Fruit fly (Drosophila melanogaster) whole organism, embryonic: ENCODE data around the gene CG16957.
A peak's percentile ranks its signal among the peaks of the same experiment; 100 is the strongest.

ENCODE experiments used
- Antp ChIP-seq: fragments of 200-800 bp; sonication (Bioruptor generic); optimal IDR thresholded peaks from 3 replicates; lab custom pipeline; 2016; ENCODE audit warnings: missing biosample characterization, missing genetic modification characterization
- CG10274 ChIP-seq: fragments of 200-800 bp; sonication (Bioruptor generic); optimal IDR thresholded peaks from 3 replicates; lab custom pipeline; 2017; ENCODE audit warnings: missing biosample characterization, mild to moderate bottlenecking, missing genetic modification characterization
- CG10959 ChIP-seq: fragments of 200-800 bp; sonication (Bioruptor generic); IDR thresholded peaks from 2 replicates; pipeline ENCODE4 v1.3.6; 2022; ENCODE audit warnings: missing biosample characterization, missing genetic modification characterization
- CG12769 ChIP-seq: fragments of 200-800 bp; sonication (Bioruptor generic); optimal IDR thresholded peaks from 2 replicates; lab custom pipeline; 2019; ENCODE audit warnings: missing biosample characterization, mild to moderate bottlenecking, missing genetic modification characterization, moderate library complexity
- CG14710 ChIP-seq: fragments of 200-800 bp; sonication (Bioruptor generic); optimal IDR thresholded peaks from 3 replicates; lab custom pipeline; 2019; ENCODE audit warnings: missing biosample characterization, mild to moderate bottlenecking, missing genetic modification characterization, moderate library complexity
- CG15514 ChIP-seq: fragments of 200-800 bp; sonication (Bioruptor generic); optimal IDR thresholded peaks from 3 replicates; lab custom pipeline; 2017; ENCODE audit warnings: missing biosample characterization, missing genetic modification characterization, mild to moderate bottlenecking, moderate library complexity, missing genetic modification reagents
- CG16815 ChIP-seq: fragments of 200-800 bp; sonication (Bioruptor generic); optimal IDR thresholded peaks from 3 replicates; lab custom pipeline; 2017; ENCODE audit warnings: missing biosample characterization, mild to moderate bottlenecking, missing genetic modification characterization
- CG17361 ChIP-seq: fragments of 200-800 bp; sonication (Bioruptor generic); IDR thresholded peaks from 3 replicates; pipeline ENCODE4 v1.3.6; 2022; ENCODE audit warnings: missing biosample characterization, missing genetic modification characterization
- CG1792 ChIP-seq: fragments of 200-800 bp; sonication (Bioruptor generic); optimal IDR thresholded peaks from 2 replicates; lab custom pipeline; 2016; ENCODE audit warnings: missing biosample characterization, missing genetic modification characterization
- CG31388 ChIP-seq: fragments of 200-800 bp; sonication (Bioruptor generic); optimal IDR thresholded peaks from 2 replicates; lab custom pipeline; 2016; ENCODE audit warnings: missing biosample characterization, missing genetic modification characterization
- CG3847 ChIP-seq: fragments of 200-800 bp; sonication (Bioruptor generic); IDR thresholded peaks from 2 replicates; pipeline ENCODE4 v1.3.6; 2022; ENCODE audit warnings: missing biosample characterization, missing genetic modification characterization
- CG7745 ChIP-seq: fragments of 200-800 bp; sonication (Bioruptor generic); optimal IDR thresholded peaks from 2 replicates; lab custom pipeline; 2018; ENCODE audit warnings: missing biosample characterization, mild to moderate bottlenecking, missing genetic modification characterization, moderate library complexity
- D ChIP-seq, 2 experiments: fragments of 200-800 bp in 1 of 2; fragments of >200 bp in 1 of 2; sonication (Bioruptor generic) in 1 of 2; optimal IDR thresholded peaks; 2 replicates in 1 of 2; 3 replicates in 1 of 2; lab custom pipeline; 2017; ENCODE audit warnings: mild to moderate bottlenecking in 1 of 2, missing biosample characterization in 1 of 2, missing genetic modification characterization in 1 of 2, missing genetic modification reagents in 1 of 2
- Hr78 ChIP-seq, 2 experiments: fragments of 200-800 bp in 1 of 2; fragments of >200 bp in 1 of 2; sonication (Bioruptor generic) in 1 of 2; optimal IDR thresholded peaks; 2 replicates each; lab custom pipeline; 2017 to 2019; ENCODE audit warnings: missing biosample characterization in 2 of 2, missing genetic modification characterization in 2 of 2, mild to moderate bottlenecking in 1 of 2, moderate library complexity in 1 of 2
- Mrtf ChIP-seq: fragments of 200-800 bp; sonication (Bioruptor generic); IDR thresholded peaks from 3 replicates; pipeline ENCODE4 v1.3.6; 2022; ENCODE audit warnings: missing biosample characterization, missing genetic modification characterization
- NFAT ChIP-seq: fragments of 200-800 bp; sonication (Bioruptor generic); IDR thresholded peaks from 2 replicates; pipeline ENCODE4 v1.3.6; 2022; ENCODE audit warnings: missing biosample characterization, missing genetic modification characterization
- PHDP ChIP-seq: fragments of 200-800 bp; sonication (Bioruptor generic); optimal IDR thresholded peaks from 3 replicates; lab custom pipeline; 2018; ENCODE audit warnings: missing biosample characterization, mild to moderate bottlenecking, missing genetic modification characterization, moderate library complexity
- Ptx1 ChIP-seq: fragments of 200-800 bp; sonication (Bioruptor generic); IDR thresholded peaks from 2 replicates; pipeline ENCODE4 v1.3.6; 2022; ENCODE audit warnings: missing biosample characterization, missing genetic modification characterization
- Vsx1 ChIP-seq: fragments of 200-800 bp; sonication (Bioruptor generic); optimal IDR thresholded peaks from 2 replicates; lab custom pipeline; 2017; ENCODE audit warnings: missing biosample characterization, mild to moderate bottlenecking, missing genetic modification characterization, missing genetic modification reagents
- ab ChIP-seq: fragments of 200-800 bp; sonication (Bioruptor generic); optimal IDR thresholded peaks from 2 replicates; lab custom pipeline; 2016; ENCODE audit warnings: missing biosample characterization, missing genetic modification characterization
- aop ChIP-seq: fragments of 200-800 bp; sonication (Bioruptor generic); IDR thresholded peaks from 2 replicates; pipeline ENCODE4 v1.3.6; 2022; ENCODE audit warnings: missing biosample characterization, missing genetic modification characterization
- ara ChIP-seq: fragments of 200-800 bp; sonication (Bioruptor generic); IDR thresholded peaks from 2 replicates; pipeline ENCODE4 v1.3.6; 2022; ENCODE audit warnings: missing biosample characterization, missing genetic modification characterization
- ase ChIP-seq: fragments of 200-800 bp; sonication (Bioruptor generic); IDR thresholded peaks from 3 replicates; pipeline ENCODE4 v1.3.6; 2022; ENCODE audit warnings: missing biosample characterization, missing genetic modification characterization
- az2 ChIP-seq: fragments of 200-800 bp; sonication (Bioruptor generic); optimal IDR thresholded peaks from 3 replicates; lab custom pipeline; 2016; ENCODE audit warnings: missing biosample characterization, missing genetic modification characterization
- bigmax ChIP-seq: fragments of 200-800 bp; sonication (Bioruptor generic); optimal IDR thresholded peaks from 2 replicates; lab custom pipeline; 2018; ENCODE audit warnings: missing biosample characterization, mild to moderate bottlenecking, missing genetic modification characterization
- btn ChIP-seq: fragments of 200-800 bp; sonication (Bioruptor generic); optimal IDR thresholded peaks from 2 replicates; lab custom pipeline; 2016; ENCODE audit warnings: missing biosample characterization, missing genetic modification characterization
- cas ChIP-seq: fragments of 200-800 bp; sonication (Bioruptor generic); IDR thresholded peaks from 2 replicates; pipeline ENCODE4 v1.3.6; 2022; ENCODE audit warnings: missing biosample characterization, missing genetic modification characterization
- cg ChIP-seq: fragments of 200-800 bp; sonication (Bioruptor generic); optimal IDR thresholded peaks from 3 replicates; lab custom pipeline; 2019; ENCODE audit warnings: missing biosample characterization, mild to moderate bottlenecking, missing genetic modification characterization, moderate library complexity
- corto ChIP-seq: fragments of 200-800 bp; sonication (Bioruptor generic); optimal IDR thresholded peaks from 2 replicates; lab custom pipeline; 2016; ENCODE audit warnings: missing biosample characterization, mild to moderate bottlenecking, missing genetic modification characterization, moderate library complexity
- cwo ChIP-seq: fragments of 200-800 bp; sonication (Bioruptor generic); optimal IDR thresholded peaks from 3 replicates; lab custom pipeline; 2017; ENCODE audit warnings: missing biosample characterization, missing genetic modification characterization, mild to moderate bottlenecking, moderate library complexity, missing genetic modification reagents
- fd64A ChIP-seq: fragments of 200-800 bp; sonication (Bioruptor generic); optimal IDR thresholded peaks from 3 replicates; lab custom pipeline; 2018; ENCODE audit warnings: missing biosample characterization, mild to moderate bottlenecking, missing genetic modification characterization
- gcm ChIP-seq: fragments of 200-800 bp; sonication (Bioruptor generic); optimal IDR thresholded peaks from 2 replicates; lab custom pipeline; 2019; ENCODE audit warnings: missing biosample characterization, mild to moderate bottlenecking, missing genetic modification characterization, moderate library complexity
- gcm2 ChIP-seq: fragments of 200-800 bp; sonication (Bioruptor generic); optimal IDR thresholded peaks from 2 replicates; lab custom pipeline; 2016; ENCODE audit warnings: missing biosample characterization, missing genetic modification characterization
- grn ChIP-seq: fragments of 200-800 bp; sonication (Bioruptor generic); optimal IDR thresholded peaks from 3 replicates; lab custom pipeline; 2017; ENCODE audit warnings: missing biosample characterization, missing genetic modification characterization
- gro ChIP-seq: fragments of 200-800 bp; sonication (Bioruptor generic); optimal IDR thresholded peaks from 2 replicates; lab custom pipeline; 2016; ENCODE audit warnings: missing biosample characterization, missing genetic modification characterization
- gsb ChIP-seq: fragments of 200-800 bp; sonication (Bioruptor generic); IDR thresholded peaks from 2 replicates; pipeline ENCODE4 v1.3.6; 2022; ENCODE audit warnings: missing biosample characterization, missing genetic modification characterization
- hb ChIP-seq: fragments of 200-800 bp; sonication (Bioruptor generic); IDR thresholded peaks from 3 replicates; pipeline ENCODE4 v1.3.6; 2022; ENCODE audit warnings: missing biosample characterization, missing genetic modification characterization; ENCODE audit not compliant: partially characterized antibody
- her ChIP-seq: fragments of 200-800 bp; sonication (Bioruptor generic); optimal IDR thresholded peaks from 2 replicates; lab custom pipeline; 2016; ENCODE audit warnings: missing biosample characterization, missing genetic modification characterization
- hth ChIP-seq: fragments of >200 bp; optimal IDR thresholded peaks from 2 replicates; lab custom pipeline; 2017; ENCODE audit warnings: inconsistent platforms
- ind ChIP-seq: fragments of 200-800 bp; sonication (Bioruptor generic); optimal IDR thresholded peaks from 3 replicates; lab custom pipeline; 2016; ENCODE audit warnings: missing biosample characterization, missing genetic modification characterization
- lab ChIP-seq: fragments of 200-800 bp; sonication (Bioruptor generic); optimal IDR thresholded peaks from 3 replicates; lab custom pipeline; 2017; ENCODE audit warnings: missing biosample characterization, missing genetic modification characterization, mild to moderate bottlenecking, moderate library complexity, missing genetic modification reagents
- nau ChIP-seq: fragments of 200-800 bp; sonication (Bioruptor generic); optimal IDR thresholded peaks from 3 replicates; lab custom pipeline; 2017; ENCODE audit warnings: missing biosample characterization, mild to moderate bottlenecking, missing genetic modification characterization, missing genetic modification reagents
- pho ChIP-seq: fragments of 200-800 bp; sonication (Bioruptor generic); optimal IDR thresholded peaks from 2 replicates; lab custom pipeline; 2016; ENCODE audit warnings: missing biosample characterization, missing genetic modification characterization
- pum ChIP-seq: fragments of 200-800 bp; sonication (Bioruptor generic); optimal IDR thresholded peaks from 2 replicates; lab custom pipeline; 2016; ENCODE audit warnings: missing biosample characterization, missing genetic modification characterization
- shn ChIP-seq: fragments of 200-800 bp; sonication (Bioruptor generic); optimal IDR thresholded peaks from 3 replicates; lab custom pipeline; 2016; ENCODE audit warnings: missing biosample characterization, missing genetic modification characterization
- sim ChIP-seq: fragments of 200-800 bp; sonication (Bioruptor generic); IDR thresholded peaks from 2 replicates; pipeline ENCODE4 v1.3.6; 2022; ENCODE audit warnings: missing biosample characterization, missing genetic modification characterization
- sima ChIP-seq: fragments of 200-800 bp; sonication (Bioruptor generic); optimal IDR thresholded peaks from 2 replicates; lab custom pipeline; 2016; ENCODE audit warnings: missing biosample characterization, missing genetic modification characterization
- sisA ChIP-seq: fragments of 200-800 bp; sonication (Bioruptor generic); IDR thresholded peaks from 2 replicates; pipeline ENCODE4 v1.3.6; 2022; ENCODE audit warnings: missing biosample characterization, missing genetic modification characterization
- sna ChIP-seq: fragments of 200-800 bp; sonication (Bioruptor generic); IDR thresholded peaks from 2 replicates; pipeline ENCODE4 v1.3.6; 2022; ENCODE audit warnings: missing biosample characterization, missing genetic modification characterization; ENCODE audit not compliant: partially characterized antibody
- tgo ChIP-seq: fragments of 200-800 bp; sonication (Bioruptor generic); IDR thresholded peaks from 3 replicates; pipeline ENCODE4 v1.3.6; 2022; ENCODE audit warnings: missing biosample characterization, missing genetic modification characterization
- trh ChIP-seq: fragments of 200-800 bp; sonication (Bioruptor generic); optimal IDR thresholded peaks from 2 replicates; lab custom pipeline; 2016; ENCODE audit warnings: missing biosample characterization, missing genetic modification characterization

CG16957 gene

DNA sequence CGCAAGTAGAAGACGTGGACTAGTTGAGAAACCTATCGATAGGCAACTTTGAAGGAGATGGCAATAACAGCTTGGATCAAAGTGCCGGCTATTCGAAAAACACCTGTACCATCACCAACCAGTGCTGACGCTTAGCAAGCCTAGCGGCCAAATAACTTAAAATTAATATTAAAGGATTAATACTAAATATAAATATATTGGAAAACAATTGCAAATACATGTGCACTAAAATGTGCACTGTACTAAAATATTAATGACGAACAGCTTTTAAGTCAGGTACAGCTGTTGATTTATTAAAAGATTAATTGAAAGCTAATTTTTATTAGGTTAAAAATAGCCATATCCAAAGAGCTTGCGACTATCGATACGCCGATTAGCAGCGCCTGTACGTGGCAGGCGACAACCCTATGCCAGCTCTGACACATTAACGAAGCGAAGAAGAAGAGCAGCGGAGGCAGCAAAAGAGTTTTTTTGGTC is 17.5 kb downstream of the CG16957 start, which contains the start of the genes CG9302 and beta'COP (continued):
- TF ChIP-seq CG31388 (GFP tag; lab: Kevin White, UChicago) (no peak), fd64A (GFP tag; lab: Kevin White, UChicago) (no peak), pum (GFP tag; lab: Kevin White, UChicago) (peak; percentile 47), grn (GFP tag; lab: Kevin White, UChicago) (no peak), Vsx1 (GFP tag; lab: Kevin White, UChicago) (no peak), shn (GFP tag; lab: Kevin White, UChicago) (peak; percentile 9), CG12769 (tag; lab: Kevin White, UChicago) (no peak), hb (0 out of 3 replicates have a peak, but pooled peaks have one; percentile 21), CG14710 (tag; lab: Kevin White, UChicago) (peak; percentile 81), sima (GFP tag; lab: Kevin White, UChicago) (no peak), CG15514 (GFP tag; lab: Kevin White, UChicago) (peak; percentile 67), gro (peak; percentile 28), pho (GFP tag; lab: Kevin White, UChicago) (peak; percentile 50), CG16815 (GFP tag; lab: Kevin White, UChicago) (peak; percentile 65), Antp (GFP tag; lab: Kevin White, UChicago) (peak; percentile 34), cwo (GFP tag; lab: Kevin White, UChicago) (no peak), CG17361 (peak; percentile 90), sim (GFP tag; lab: Robert Waterston, UW) (no peak), sna (GFP tag; lab: Robert Waterston, UW) (no peak; the same call in 1 of the 2 replicates), ase (GFP tag; lab: Robert Waterston, UW) (no peak; the same call in 2 of the 3 replicates), cas (no peak), Hr78 (GFP tag; optimal IDR thresholded peaks at IDR 0.05; lab: Kevin White, UChicago) (no peak), ara (no peak), trh (GFP tag; lab: Kevin White, UChicago) (no peak), lab (GFP tag; lab: Kevin White, UChicago) (no peak), CG7745 (tag; lab: Kevin White, UChicago) (no peak), gcm (GFP tag; lab: Kevin White, UChicago) (no peak), cg (GFP tag; lab: Kevin White, UChicago) (no peak), tgo (GFP tag; lab: Robert Waterston, UW) (peak; percentile 54; the same call in 1 of the 3 replicates), az2 (GFP tag; lab: Kevin White, UChicago) (peak; percentile 71), CG10274 (GFP tag; lab: Kevin White, UChicago) (no peak), aop (GFP tag; lab: Robert Waterston, UW) (no peak), corto (GFP tag; lab: Kevin White, UChicago) (no peak), btn (GFP tag; lab: Kevin White, UChicago) (no peak), CG3847 (GFP tag; lab: Robert Waterston, UW) (peak; percentile 72; the same call in 1 of the 2 replicates), gcm2 (GFP tag; lab: Kevin White, UChicago) (no peak), NFAT (GFP tag; lab: Robert Waterston, UW) (no peak), gsb (no peak), her (GFP tag; lab: Kevin White, UChicago) (no peak), Mrtf (no peak), D (optimal IDR thresholded peaks at IDR 0.05; lab: Kevin White, UChicago) (no peak), D (GFP tag; optimal IDR thresholded peaks at IDR 0.05; lab: Kevin White, UChicago) (peak; percentile 32), CG1792 (GFP tag; lab: Kevin White, UChicago) (no peak), hth (no peak), ab (GFP tag; lab: Kevin White, UChicago) (peak; percentile 3), bigmax (GFP tag; lab: Kevin White, UChicago) (peak; percentile 31), nau (GFP tag; lab: Kevin White, UChicago) (no peak), PHDP (tag; lab: Kevin White, UChicago) (peak; percentile 56), Ptx1 (GFP tag; lab: Robert Waterston, UW) (peak; percentile 70), ind (peak; percentile 73), CG10959 (GFP tag; lab: Robert Waterston, UW) (no peak), sisA (peak; percentile 58)
